Worm (Caenorhabditis elegans) whole organism, L3 larva: Measurements from ENCODE around the gene T25B9.3.

ENCODE experiments used
- aly-2 ChIP-seq: fragments of 150-350 bp; optimal IDR thresholded peaks from 2 replicates; lab custom pipeline; 2014; ENCODE audit warnings: missing biosample characterization, missing genetic modification characterization
- ama-1 ChIP-seq: fragments of 150-350 bp; optimal IDR thresholded peaks from 2 replicates; lab custom pipeline; 2018
- ceh-28 ChIP-seq: fragments of 150-350 bp; optimal IDR thresholded peaks from 2 replicates; lab custom pipeline; 2014; ENCODE audit warnings: missing biosample characterization, missing genetic modification reagents, missing genetic modification characterization
- elt-1 ChIP-seq: fragments of 150-350 bp; optimal IDR thresholded peaks from 2 replicates; lab custom pipeline; 2014; ENCODE audit warnings: missing biosample characterization, missing genetic modification characterization
- fos-1 ChIP-seq: fragments of 150-350 bp; optimal IDR thresholded peaks from 2 replicates; lab custom pipeline; 2014; ENCODE audit warnings: missing biosample characterization, missing genetic modification characterization
- nfya-1 ChIP-seq: sonication (generic microtip); optimal IDR thresholded peaks from 2 replicates; lab custom pipeline; 2017; ENCODE audit warnings: missing genetic modification characterization, mild to moderate bottlenecking, missing compliant biosample characterization, antibody characterized with exemption, moderate library complexity; ENCODE audit not compliant: insufficient read depth
- nhr-12 ChIP-seq: fragments of 150-350 bp; optimal IDR thresholded peaks from 2 replicates; lab custom pipeline; 2014; ENCODE audit warnings: missing biosample characterization, missing genetic modification characterization
- nhr-76 ChIP-seq: fragments of 150-350 bp; sonication (generic microtip); optimal IDR thresholded peaks from 5 replicates; lab custom pipeline; 2014; ENCODE audit warnings: missing biosample characterization, missing genetic modification characterization
- nhr-77 ChIP-seq: fragments of 150-350 bp; optimal IDR thresholded peaks from 2 replicates; lab custom pipeline; 2014; ENCODE audit warnings: missing biosample characterization, missing genetic modification characterization
- pha-4 ChIP-seq: fragments of 150-350 bp; optimal IDR thresholded peaks from 2 replicates; lab custom pipeline; 2014; ENCODE audit warnings: missing biosample characterization, missing genetic modification reagents, missing genetic modification characterization
- unc-62 ChIP-seq: fragments of 150-350 bp; sonication (generic microtip); optimal IDR thresholded peaks from 4 replicates; lab custom pipeline; 2014; ENCODE audit warnings: missing biosample characterization, missing genetic modification reagents, missing genetic modification characterization
- zag-1 ChIP-seq: fragments of 150-350 bp; optimal IDR thresholded peaks from 2 replicates; lab custom pipeline; 2014; ENCODE audit warnings: missing biosample characterization, missing genetic modification characterization

DNA sequence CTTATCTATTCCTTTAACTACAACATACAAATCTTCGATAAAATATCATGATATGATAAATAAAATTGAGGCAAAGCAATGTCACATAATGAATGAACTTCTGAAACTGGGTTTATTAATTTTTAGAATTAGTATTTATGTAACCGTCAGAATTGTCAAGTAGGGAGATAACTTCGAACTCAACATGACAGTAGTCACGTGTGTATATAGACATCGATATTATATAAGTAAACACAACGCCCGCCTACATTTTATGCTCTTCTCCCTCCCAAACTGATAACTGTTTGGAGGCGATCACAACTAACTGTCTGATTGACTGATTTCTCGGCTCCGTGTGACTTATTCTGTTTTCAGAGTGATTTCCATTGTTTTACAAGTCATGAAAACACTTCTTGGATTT, 16.8 kb downstream of the T25B9.3 start, which contains the start of gene ugt-54:
- TF ChIP-seq ceh-28 (tag; lab: Kevin White, UChicago), result no peak
- TF ChIP-seq aly-2 (tag; lab: Kevin White, UChicago), result no peak
- no peak for TF ChIP-seq pha-4 (tag; lab: Kevin White, UChicago)
- no peak for TF ChIP-seq nfya-1 (tag; lab: Kevin White, UChicago)
- TF ChIP-seq elt-1 (tag; lab: Kevin White, UChicago), result no peak
- no peak for TF ChIP-seq nhr-76 (tag; lab: Kevin White, UChicago)
- no peak for TF ChIP-seq zag-1 (tag; lab: Kevin White, UChicago)
- TF ChIP-seq nhr-12 (tag; lab: Kevin White, UChicago), result no peak
- no peak for TF ChIP-seq nhr-77 (tag; lab: Kevin White, UChicago)
- no peak for TF ChIP-seq ama-1 (lab: Kevin White, UChicago)
- TF ChIP-seq fos-1 (tag; lab: Kevin White, UChicago), result no peak
- TF ChIP-seq unc-62 (GFP tag; lab: Kevin White, UChicago), result no peak
